Worm (Caenorhabditis elegans) whole organism, young adult: ENCODE results near the gene gcy-8.

Experiments used
- B0035.1 ChIP-seq: sonication (generic microtip); optimal IDR thresholded peaks from 2 replicates; lab custom pipeline; 2016; ENCODE audit warnings: missing genetic modification characterization, mild to moderate bottlenecking, missing compliant biosample characterization, missing genotype, missing genetic modification reagents
- B0261.1 ChIP-seq: sonication (generic microtip); optimal IDR thresholded peaks from 2 replicates; lab custom pipeline; 2016; ENCODE audit warnings: mild to moderate bottlenecking, missing genetic modification characterization, moderate library complexity, missing compliant biosample characterization
- C06A6.2 ChIP-seq: fragments of 200-800 bp; sonication (Bioruptor generic); conservative IDR thresholded peaks from 2 replicates; pipeline ENCODE4 v1.3.6; 2022; ENCODE audit warnings: missing genetic modification characterization, missing compliant biosample characterization
- C17E4.6 ChIP-seq: fragments of 200-800 bp; sonication (Bioruptor generic); IDR thresholded peaks from 2 replicates; pipeline ENCODE4 v1.3.6; 2022; ENCODE audit warnings: missing genetic modification reagents, missing genetic modification characterization, missing compliant biosample characterization
- D2030.7 ChIP-seq: fragments of 200-800 bp; sonication (Bioruptor generic); IDR thresholded peaks from 2 replicates; pipeline ENCODE4 v1.3.6; 2022; ENCODE audit warnings: missing genetic modification reagents, missing genetic modification characterization, missing compliant biosample characterization
- F23B12.7 ChIP-seq: sonication (generic microtip); optimal IDR thresholded peaks from 2 replicates; lab custom pipeline; 2017; ENCODE audit warnings: missing genetic modification characterization, mild to moderate bottlenecking, missing compliant biosample characterization, antibody characterized with exemption, moderate library complexity; ENCODE audit not compliant: insufficient read depth
- F52B5.7 ChIP-seq: sonication (generic microtip); optimal IDR thresholded peaks from 2 replicates; lab custom pipeline; 2016; ENCODE audit warnings: mild to moderate bottlenecking, missing genetic modification characterization, missing compliant biosample characterization
- F57A8.1 ChIP-seq: fragments of 200-800 bp; sonication (Bioruptor generic); optimal IDR thresholded peaks from 2 replicates; lab custom pipeline; 2018; ENCODE audit warnings: mild to moderate bottlenecking, missing genetic modification characterization, moderate library complexity, missing compliant biosample characterization
- K11D2.4 ChIP-seq: fragments of 200-800 bp; sonication (Bioruptor generic); IDR thresholded peaks from 2 replicates; pipeline ENCODE4 v1.3.6; 2022; ENCODE audit warnings: missing genetic modification reagents, missing genetic modification characterization, missing compliant biosample characterization
- T26A5.8 ChIP-seq: sonication (generic microtip); optimal IDR thresholded peaks from 2 replicates; lab custom pipeline; 2016; ENCODE audit warnings: missing genetic modification characterization, missing compliant biosample characterization
- Y56A3A.18 ChIP-seq: fragments of 200-800 bp; sonication (Bioruptor generic); IDR thresholded peaks from 2 replicates; pipeline ENCODE4 v1.3.6; 2022; ENCODE audit warnings: missing genetic modification reagents, missing genetic modification characterization, missing compliant biosample characterization
- Y95B8A.8 ChIP-seq: fragments of 200-800 bp; sonication (Bioruptor generic); IDR thresholded peaks from 2 replicates; pipeline ENCODE4 v1.3.6; 2022; ENCODE audit warnings: missing genetic modification reagents, missing genetic modification characterization, missing compliant biosample characterization
- athp-1 ChIP-seq: sonication (generic microtip); optimal IDR thresholded peaks from 2 replicates; lab custom pipeline; 2017; ENCODE audit warnings: mild to moderate bottlenecking, missing genetic modification characterization, missing compliant biosample characterization
- attf-6 ChIP-seq: fragments of 200-800 bp; sonication (Bioruptor generic); IDR thresholded peaks from 2 replicates; pipeline ENCODE4 v1.3.6; 2022; ENCODE audit warnings: missing genetic modification reagents, missing genetic modification characterization, missing compliant biosample characterization
- ceh-27 ChIP-seq: fragments of 200-800 bp; sonication (Bioruptor generic); optimal IDR thresholded peaks from 2 replicates; lab custom pipeline; 2018; ENCODE audit warnings: mild to moderate bottlenecking, missing genetic modification characterization, moderate library complexity, missing compliant biosample characterization
- ceh-40 ChIP-seq: fragments of 200-800 bp; sonication (Bioruptor generic); IDR thresholded peaks from 2 replicates; pipeline ENCODE4 v1.3.6; 2022; ENCODE audit warnings: missing genetic modification characterization, missing compliant biosample characterization
- ceh-58 ChIP-seq: fragments of 200-800 bp; sonication (Bioruptor generic); IDR thresholded peaks from 2 replicates; pipeline ENCODE4 v1.3.6; 2022; ENCODE audit warnings: missing genetic modification characterization, missing compliant biosample characterization
- ceh-79 ChIP-seq: sonication (generic microtip); optimal IDR thresholded peaks from 2 replicates; lab custom pipeline; 2017; ENCODE audit warnings: mild to moderate bottlenecking, missing genetic modification characterization, missing compliant biosample characterization
- ceh-91 ChIP-seq: fragments of 200-800 bp; sonication (Bioruptor generic); IDR thresholded peaks from 2 replicates; pipeline ENCODE4 v1.3.6; 2022; ENCODE audit warnings: missing genetic modification reagents, missing genetic modification characterization, missing compliant biosample characterization
- efl-1 ChIP-seq: fragments of 150-350 bp; optimal IDR thresholded peaks from 2 replicates; lab custom pipeline; 2014; ENCODE audit warnings: missing biosample characterization, missing genetic modification reagents, missing genetic modification characterization
- egl-44 ChIP-seq: fragments of 200-800 bp; sonication (Bioruptor generic); IDR thresholded peaks from 2 replicates; pipeline ENCODE4 v1.3.6; 2022; ENCODE audit warnings: missing genetic modification reagents, missing genetic modification characterization, missing compliant biosample characterization
- fkh-3 ChIP-seq: sonication (generic microtip); optimal IDR thresholded peaks from 2 replicates; lab custom pipeline; 2016; ENCODE audit warnings: mild to moderate bottlenecking, missing genetic modification characterization, missing compliant biosample characterization
- let-526 ChIP-seq: fragments of 200-800 bp; sonication (Bioruptor generic); IDR thresholded peaks from 2 replicates; pipeline ENCODE4 v1.3.6; 2022; ENCODE audit warnings: missing genetic modification reagents, missing genetic modification characterization, missing compliant biosample characterization
- lin-26 ChIP-seq: fragments of 200-800 bp; sonication (Bioruptor generic); IDR thresholded peaks from 2 replicates; pipeline ENCODE4 v1.3.6; 2022; ENCODE audit warnings: missing genetic modification reagents, missing genetic modification characterization, missing compliant biosample characterization
- lin-54 ChIP-seq: fragments of 200-800 bp; sonication (Bioruptor generic); optimal IDR thresholded peaks from 2 replicates; lab custom pipeline; 2018; ENCODE audit warnings: mild to moderate bottlenecking, missing genetic modification characterization, missing compliant biosample characterization
- lsl-1 ChIP-seq: fragments of 200-800 bp; sonication (Bioruptor generic); optimal IDR thresholded peaks from 2 replicates; lab custom pipeline; 2018; ENCODE audit warnings: mild to moderate bottlenecking, missing genetic modification characterization, moderate library complexity, missing compliant biosample characterization
- lsy-27 ChIP-seq: sonication (generic microtip); optimal IDR thresholded peaks from 2 replicates; lab custom pipeline; 2017; ENCODE audit warnings: missing genetic modification characterization, mild to moderate bottlenecking, missing compliant biosample characterization, antibody characterized with exemption, missing genotype, borderline replicate concordance; ENCODE audit not compliant: insufficient read depth
- madf-6 ChIP-seq: fragments of 200-800 bp; sonication (Bioruptor generic); IDR thresholded peaks from 2 replicates; pipeline ENCODE4 v1.3.6; 2022; ENCODE audit warnings: missing genetic modification reagents, missing genetic modification characterization, missing compliant biosample characterization
- madf-8 ChIP-seq: fragments of 200-800 bp; sonication (Bioruptor generic); conservative IDR thresholded peaks from 2 replicates; pipeline ENCODE4 v1.3.6; 2022; ENCODE audit warnings: missing genetic modification reagents, missing genetic modification characterization, missing compliant biosample characterization
- nfya-1 ChIP-seq: sonication (generic microtip); optimal IDR thresholded peaks from 2 replicates; lab custom pipeline; 2017; ENCODE audit warnings: antibody characterized with exemption, missing compliant biosample characterization, missing genetic modification characterization, borderline replicate concordance; ENCODE audit not compliant: insufficient read depth
- nfya-2 ChIP-seq: fragments of 200-800 bp; sonication (Bioruptor generic); IDR thresholded peaks from 2 replicates; pipeline ENCODE4 v1.3.6; 2022; ENCODE audit warnings: missing genetic modification reagents, missing genetic modification characterization, missing compliant biosample characterization
- nhr-179 ChIP-seq: sonication (generic microtip); optimal IDR thresholded peaks from 2 replicates; lab custom pipeline; 2016; ENCODE audit warnings: mild to moderate bottlenecking, missing genetic modification characterization, missing compliant biosample characterization
- nhr-27 ChIP-seq: fragments of 200-800 bp; sonication (Bioruptor generic); optimal IDR thresholded peaks from 2 replicates; lab custom pipeline; 2018; ENCODE audit warnings: mild to moderate bottlenecking, missing genetic modification characterization, moderate library complexity, missing compliant biosample characterization
- snpc-1.3 ChIP-seq: sonication (generic microtip); optimal IDR thresholded peaks from 2 replicates; lab custom pipeline; 2017; ENCODE audit warnings: missing genetic modification characterization, mild to moderate bottlenecking, missing compliant biosample characterization, antibody characterized with exemption, moderate library complexity, missing genotype, missing genetic modification reagents; ENCODE audit not compliant: insufficient read depth
- snpc-3.4 ChIP-seq: sonication (generic microtip); optimal IDR thresholded peaks from 2 replicates; lab custom pipeline; 2017; ENCODE audit warnings: missing genetic modification characterization, mild to moderate bottlenecking, missing compliant biosample characterization, antibody characterized with exemption, moderate library complexity, missing genotype, missing genetic modification reagents
- somi-1 ChIP-seq: fragments of 200-800 bp; sonication (Bioruptor generic); optimal IDR thresholded peaks from 2 replicates; lab custom pipeline; 2018; ENCODE audit warnings: mild to moderate bottlenecking, missing genetic modification characterization, missing compliant biosample characterization
- sptf-2 ChIP-seq: fragments of 200-800 bp; sonication (Bioruptor generic); optimal IDR thresholded peaks from 2 replicates; lab custom pipeline; 2018; ENCODE audit warnings: mild to moderate bottlenecking, missing genetic modification characterization, missing compliant biosample characterization
- unc-130 ChIP-seq: sonication (generic microtip); optimal IDR thresholded peaks from 2 replicates; lab custom pipeline; 2016; ENCODE audit warnings: missing genetic modification reagents, missing genetic modification characterization, missing compliant biosample characterization
- xnd-1 ChIP-seq: sonication (generic microtip); optimal IDR thresholded peaks from 2 replicates; lab custom pipeline; 2016; ENCODE audit warnings: missing genotype, missing genetic modification reagents, missing genetic modification characterization, missing compliant biosample characterization
- zfh-2 ChIP-seq: fragments of 200-800 bp; sonication (Bioruptor generic); conservative IDR thresholded peaks from 2 replicates; pipeline ENCODE4 v1.3.6; 2022; ENCODE audit warnings: missing genetic modification reagents, missing genetic modification characterization, missing compliant biosample characterization
- ztf-22 ChIP-seq: fragments of 200-800 bp; sonication (Bioruptor generic); optimal IDR thresholded peaks from 2 replicates; lab custom pipeline; 2018; ENCODE audit warnings: mild to moderate bottlenecking, missing genetic modification characterization, moderate library complexity, missing compliant biosample characterization
- ztf-28 ChIP-seq: fragments of 200-800 bp; sonication (Bioruptor generic); IDR thresholded peaks from 2 replicates; pipeline ENCODE4 v1.3.6; 2022; ENCODE audit warnings: missing genetic modification reagents, missing genetic modification characterization, missing compliant biosample characterization
- ztf-6 ChIP-seq: fragments of 200-800 bp; sonication (Bioruptor generic); IDR thresholded peaks from 2 replicates; pipeline ENCODE4 v1.3.6; 2022; ENCODE audit warnings: missing genetic modification reagents, missing genetic modification characterization, missing compliant biosample characterization

gcy-8 gene

DNA sequence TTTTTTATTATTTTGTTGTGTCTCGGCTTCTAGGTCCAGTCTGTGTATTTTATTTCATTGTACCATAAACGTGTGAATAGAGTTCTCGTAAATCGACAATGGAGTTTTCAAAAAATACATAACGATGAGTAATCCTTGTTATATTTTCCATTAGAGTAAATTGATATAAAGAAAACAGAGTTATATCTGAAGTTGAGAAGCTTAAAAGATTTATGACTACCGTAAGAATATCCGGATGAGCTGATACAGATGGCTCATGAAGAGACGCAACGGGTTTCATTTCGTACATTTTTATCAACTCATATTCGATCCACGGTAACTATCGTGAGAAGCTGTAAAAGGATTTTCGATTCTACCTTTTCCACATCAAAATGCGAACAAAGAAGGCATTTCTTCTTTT, at the start of gene gcy-8:
TSS of gene gcy-8 (plus strand) at position 301 of the 400 bp plus-strand sequence.
- TF ChIP-seq somi-1 (GFP tag; lab: Kevin White, UChicago) (no peak), ztf-22 (GFP tag; lab: Kevin White, UChicago) (no peak), attf-6 (GFP tag; lab: Robert Waterston, UW) (no peak), ceh-91 (GFP tag; lab: Robert Waterston, UW) (no peak), lsy-27 (tag; lab: Kevin White, UChicago) (no peak), fkh-3 (no peak), snpc-3.4 (tag; lab: Kevin White, UChicago) (no peak), egl-44 (GFP tag; lab: Robert Waterston, UW) (no peak), athp-1 (tag; lab: Kevin White, UChicago) (no peak), ceh-79 (no peak), C17E4.6 (no peak), nhr-179 (tag; lab: Kevin White, UChicago) (no peak), Y56A3A.18 (GFP tag; lab: Robert Waterston, UW) (no peak), T26A5.8 (tag; lab: Kevin White, UChicago) (no peak), lsl-1 (no peak), zfh-2 (no peak), nfya-1 (tag; lab: Kevin White, UChicago) (no peak), B0261.1 (tag; lab: Kevin White, UChicago) (no peak), xnd-1 (tag; lab: Kevin White, UChicago) (no peak), D2030.7 (GFP tag; lab: Robert Waterston, UW) (no peak)
- TF ChIP-seq, all 124 proteins: peak for 0

DNA sequence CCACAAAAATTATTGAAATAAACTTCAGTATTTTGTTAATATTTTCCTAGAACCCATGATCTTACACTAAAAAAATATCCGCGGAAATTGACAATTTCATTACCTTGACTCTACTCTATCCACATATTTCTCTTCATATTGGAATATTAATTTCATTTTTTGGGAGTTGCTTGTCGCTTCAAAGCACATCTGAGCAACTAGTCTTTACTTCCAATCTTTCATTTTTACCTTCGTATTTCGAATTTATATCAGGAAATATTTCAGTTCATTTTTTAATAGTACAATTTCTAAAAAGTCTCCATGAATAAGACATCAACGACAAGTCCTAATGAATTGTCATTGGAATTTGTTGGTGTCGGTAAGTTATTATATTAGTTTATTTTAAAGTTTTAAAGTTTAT, 48.9 kb upstream of the gcy-8 start, which contains the start of gene srt-73:
TSS of gene srt-73 (plus strand) at position 301 of the 400 bp plus-strand sequence.
- no peak for TF ChIP-seq T26A5.8 (tag; lab: Kevin White, UChicago)
- TF ChIP-seq nfya-1 (tag; lab: Kevin White, UChicago), result no peak
- no peak for TF ChIP-seq efl-1 (GFP tag; lab: Kevin White, UChicago)
- TF ChIP-seq madf-8, result no peak
- no peak for TF ChIP-seq sptf-2 (GFP tag; lab: Kevin White, UChicago)
- TF ChIP-seq K11D2.4 (GFP tag; lab: Robert Waterston, UW), result no peak
- no peak for TF ChIP-seq lsl-1
- TF ChIP-seq let-526 (GFP tag; lab: Robert Waterston, UW), result no peak
- no peak for TF ChIP-seq F57A8.1
- no peak for TF ChIP-seq nhr-27 (tag; lab: Kevin White, UChicago)
- no peak for TF ChIP-seq ceh-27
- no peak for TF ChIP-seq ceh-58 (GFP tag; lab: Robert Waterston, UW)
- no peak for TF ChIP-seq zfh-2
- TF ChIP-seq ztf-6 (GFP tag; lab: Robert Waterston, UW), result no peak
- TF ChIP-seq nfya-2 (GFP tag; lab: Robert Waterston, UW), result no peak
- no peak for TF ChIP-seq ztf-22 (GFP tag; lab: Kevin White, UChicago)
- TF ChIP-seq unc-130 (GFP tag; lab: Kevin White, UChicago), result no peak
- no peak for TF ChIP-seq B0035.1 (tag; lab: Kevin White, UChicago)
- TF ChIP-seq ztf-28, result no peak

DNA sequence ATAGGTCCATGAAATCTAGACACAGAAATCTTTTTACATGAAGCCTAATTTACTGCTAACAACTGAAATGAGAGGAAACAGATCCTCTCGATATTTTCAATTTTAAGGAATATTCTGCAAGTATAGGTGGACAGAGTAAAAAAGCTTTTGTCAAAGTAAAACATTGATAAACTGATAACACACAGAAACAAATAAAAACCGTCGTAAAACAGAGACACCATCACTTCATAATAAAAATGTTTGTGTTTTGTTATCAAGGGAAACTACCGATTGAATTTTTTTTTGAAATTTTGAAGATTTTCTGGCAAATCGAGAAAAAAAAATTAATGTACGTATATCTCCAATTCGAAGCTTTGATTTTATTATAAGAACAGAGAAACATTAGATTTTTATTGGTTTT, 46.8 kb upstream of the gcy-8 start:
- no peak for TF ChIP-seq nfya-2 (GFP tag; lab: Robert Waterston, UW)
- no peak for TF ChIP-seq fkh-3
- no peak for TF ChIP-seq C06A6.2 (GFP tag; lab: Robert Waterston, UW)
- no peak for TF ChIP-seq ceh-40 (GFP tag; lab: Robert Waterston, UW)
- no peak for TF ChIP-seq madf-6 (GFP tag; lab: Robert Waterston, UW)
- no peak for TF ChIP-seq xnd-1 (tag; lab: Kevin White, UChicago)
- no peak for TF ChIP-seq F23B12.7 (tag; lab: Kevin White, UChicago)
- no peak for TF ChIP-seq lin-26 (GFP tag; lab: Robert Waterston, UW)
- TF ChIP-seq snpc-1.3 (tag; lab: Kevin White, UChicago), result no peak
- TF ChIP-seq Y95B8A.8, result no peak
- TF ChIP-seq T26A5.8 (tag; lab: Kevin White, UChicago), result no peak
- TF ChIP-seq F52B5.7 (tag; lab: Kevin White, UChicago), result no peak
- no peak for TF ChIP-seq lin-54 (GFP tag; lab: Kevin White, UChicago)
